Worm (Caenorhabditis elegans) whole organism, late embryonic: ENCODE measurements around the gene T24H10.5.

Source experiments
- C38D4.7 ChIP-seq: fragments of 200-800 bp; sonication (Bioruptor generic); optimal IDR thresholded peaks from 2 replicates; lab custom pipeline; 2018; ENCODE audit warnings: mild to moderate bottlenecking, missing genetic modification characterization, moderate library complexity, missing compliant biosample characterization
- K02D7.2 ChIP-seq: sonication (generic microtip); optimal IDR thresholded peaks from 2 replicates; lab custom pipeline; 2017; ENCODE audit warnings: mild to moderate bottlenecking, missing genetic modification characterization, missing compliant biosample characterization
- Y22D7AL.16 ChIP-seq: sonication (generic microtip); optimal IDR thresholded peaks from 2 replicates; lab custom pipeline; 2016; ENCODE audit warnings: missing genetic modification characterization, missing compliant biosample characterization
- ahr-1 ChIP-seq: sonication (generic microtip); optimal IDR thresholded peaks from 2 replicates; lab custom pipeline; 2016; ENCODE audit warnings: missing genetic modification characterization, missing compliant biosample characterization
- ceh-2 ChIP-seq: sonication (generic microtip); optimal IDR thresholded peaks from 2 replicates; lab custom pipeline; 2016; ENCODE audit warnings: missing genotype, missing genetic modification characterization, missing compliant biosample characterization
- ceh-30 ChIP-seq: fragments of 150-350 bp; optimal IDR thresholded peaks from 2 replicates; lab custom pipeline; 2014; ENCODE audit warnings: missing biosample characterization, missing genetic modification characterization
- ceh-34 ChIP-seq: sonication (generic microtip); optimal IDR thresholded peaks from 2 replicates; lab custom pipeline; 2016; ENCODE audit warnings: mild to moderate bottlenecking, missing genetic modification characterization, missing compliant biosample characterization
- ceh-45 ChIP-seq: fragments of 200-800 bp; sonication (Bioruptor generic); IDR thresholded peaks from 2 replicates; pipeline ENCODE4 v1.3.6; 2022; ENCODE audit warnings: missing genetic modification reagents, missing genetic modification characterization, missing compliant biosample characterization
- ceh-48 ChIP-seq: sonication (generic microtip); optimal IDR thresholded peaks from 2 replicates; lab custom pipeline; 2016; ENCODE audit warnings: missing genetic modification characterization, inconsistent platforms, missing compliant biosample characterization
- dve-1 ChIP-seq: sonication (generic microtip); optimal IDR thresholded peaks from 2 replicates; lab custom pipeline; 2017; ENCODE audit warnings: antibody characterized with exemption, mild to moderate bottlenecking, missing genetic modification characterization, missing compliant biosample characterization
- elt-2 ChIP-seq: sonication (generic microtip); optimal IDR thresholded peaks from 2 replicates; lab custom pipeline; 2016; ENCODE audit warnings: missing genetic modification reagents, missing genetic modification characterization, missing compliant biosample characterization
- ets-4 ChIP-seq: sonication (generic microtip); optimal IDR thresholded peaks from 2 replicates; lab custom pipeline; 2016; ENCODE audit warnings: missing genetic modification characterization, missing compliant biosample characterization
- fax-1 ChIP-seq: sonication (generic microtip); optimal IDR thresholded peaks from 2 replicates; lab custom pipeline; 2016; ENCODE audit warnings: missing genotype, missing genetic modification characterization, missing compliant biosample characterization
- fkh-10 ChIP-seq: fragments of 150-350 bp; optimal IDR thresholded peaks from 2 replicates; lab custom pipeline; 2014; ENCODE audit warnings: missing biosample characterization, missing genetic modification reagents, missing genetic modification characterization
- fkh-6 ChIP-seq: sonication (generic microtip); optimal IDR thresholded peaks from 2 replicates; lab custom pipeline; 2016; ENCODE audit warnings: missing genetic modification characterization, missing compliant biosample characterization
- gmeb-2 ChIP-seq: sonication (generic microtip); optimal IDR thresholded peaks from 2 replicates; lab custom pipeline; 2016; ENCODE audit warnings: missing genetic modification characterization, inconsistent platforms, missing compliant biosample characterization
- hlh-13 ChIP-seq: fragments of 200-800 bp; sonication (Bioruptor generic); optimal IDR thresholded peaks from 2 replicates; lab custom pipeline; 2018; ENCODE audit warnings: mild to moderate bottlenecking, missing genetic modification characterization, missing compliant biosample characterization
- hlh-15 ChIP-seq: sonication (generic microtip); optimal IDR thresholded peaks from 2 replicates; lab custom pipeline; 2016; ENCODE audit warnings: missing genetic modification characterization, missing compliant biosample characterization
- hlh-30 ChIP-seq: sonication (generic microtip); optimal IDR thresholded peaks from 2 replicates; lab custom pipeline; 2017; ENCODE audit warnings: antibody characterized with exemption, missing genetic modification characterization, missing compliant biosample characterization; ENCODE audit not compliant: insufficient read depth
- hlh-6 ChIP-seq: sonication (generic microtip); optimal IDR thresholded peaks from 2 replicates; lab custom pipeline; 2016; ENCODE audit warnings: missing genotype, missing genetic modification characterization, missing compliant biosample characterization
- madf-2 ChIP-seq: sonication (generic microtip); optimal IDR thresholded peaks from 2 replicates; lab custom pipeline; 2017; ENCODE audit warnings: missing genetic modification characterization, missing compliant biosample characterization
- mec-3 ChIP-seq: sonication (generic microtip); optimal IDR thresholded peaks from 2 replicates; lab custom pipeline; 2016; ENCODE audit warnings: borderline replicate concordance, missing genetic modification characterization, missing compliant biosample characterization
- nhr-11 ChIP-seq: fragments of 150-350 bp; optimal IDR thresholded peaks from 2 replicates; lab custom pipeline; 2014; ENCODE audit warnings: missing biosample characterization, missing genetic modification characterization
- nhr-232 ChIP-seq: sonication (generic microtip); optimal IDR thresholded peaks from 2 replicates; lab custom pipeline; 2016; ENCODE audit warnings: missing genetic modification characterization, missing compliant biosample characterization
- npax-4 ChIP-seq: sonication (generic microtip); optimal IDR thresholded peaks from 2 replicates; lab custom pipeline; 2016; ENCODE audit warnings: missing genetic modification characterization, missing compliant biosample characterization
- odd-2 ChIP-seq: sonication (generic microtip); optimal IDR thresholded peaks from 2 replicates; lab custom pipeline; 2017; ENCODE audit warnings: antibody characterized with exemption, mild to moderate bottlenecking, missing genetic modification characterization, missing compliant biosample characterization
- pag-3 ChIP-seq: sonication (generic microtip); optimal IDR thresholded peaks from 2 replicates; lab custom pipeline; 2016; ENCODE audit warnings: missing compliant biosample characterization, missing genetic modification characterization, borderline replicate concordance
- pat-9 ChIP-seq: fragments of 200-800 bp; sonication (Bioruptor generic); optimal IDR thresholded peaks from 2 replicates; lab custom pipeline; 2018; ENCODE audit warnings: mild to moderate bottlenecking, missing genetic modification characterization, moderate library complexity, missing compliant biosample characterization
- pax-1 ChIP-seq: fragments of 150-350 bp; optimal IDR thresholded peaks from 2 replicates; lab custom pipeline; 2014; ENCODE audit warnings: missing biosample characterization, missing genetic modification characterization
- pha-2 ChIP-seq: sonication (generic microtip); optimal IDR thresholded peaks from 2 replicates; lab custom pipeline; 2017; ENCODE audit warnings: mild to moderate bottlenecking, missing genetic modification characterization, missing compliant biosample characterization
- pqm-1 ChIP-seq: sonication (generic microtip); optimal IDR thresholded peaks from 2 replicates; lab custom pipeline; 2016; ENCODE audit warnings: missing genetic modification characterization, missing compliant biosample characterization
- pros-1 ChIP-seq: fragments of 150-350 bp; optimal IDR thresholded peaks from 2 replicates; lab custom pipeline; 2014; ENCODE audit warnings: missing biosample characterization, missing genetic modification reagents, missing genetic modification characterization
- rnt-1 ChIP-seq: sonication (generic microtip); optimal IDR thresholded peaks from 2 replicates; lab custom pipeline; 2016; ENCODE audit warnings: missing genetic modification characterization, missing compliant biosample characterization
- sdc-2 ChIP-seq: sonication (generic microtip); optimal IDR thresholded peaks from 2 replicates; lab custom pipeline; 2016; ENCODE audit warnings: missing genotype, missing genetic modification characterization, missing compliant biosample characterization
- sox-2 ChIP-seq: fragments of 200-800 bp; sonication (Bioruptor generic); IDR thresholded peaks from 2 replicates; pipeline ENCODE4 v1.3.6; 2022; ENCODE audit warnings: missing genetic modification reagents, missing genetic modification characterization, missing compliant biosample characterization
- syd-9 ChIP-seq: sonication (generic microtip); optimal IDR thresholded peaks from 2 replicates; lab custom pipeline; 2016; ENCODE audit warnings: mild to moderate bottlenecking, missing genetic modification characterization, moderate library complexity, missing compliant biosample characterization
- tbx-2 ChIP-seq: sonication (generic microtip); optimal IDR thresholded peaks from 2 replicates; lab custom pipeline; 2016; ENCODE audit warnings: missing genetic modification characterization, missing compliant biosample characterization
- unc-42 ChIP-seq: sonication (generic microtip); optimal IDR thresholded peaks from 2 replicates; lab custom pipeline; 2016; ENCODE audit warnings: missing genotype, missing genetic modification characterization, missing compliant biosample characterization
- zip-5 ChIP-seq: sonication (generic microtip); optimal IDR thresholded peaks from 2 replicates; lab custom pipeline; 2016; ENCODE audit warnings: missing genetic modification characterization, missing compliant biosample characterization

T24H10.5 gene

DNA sequence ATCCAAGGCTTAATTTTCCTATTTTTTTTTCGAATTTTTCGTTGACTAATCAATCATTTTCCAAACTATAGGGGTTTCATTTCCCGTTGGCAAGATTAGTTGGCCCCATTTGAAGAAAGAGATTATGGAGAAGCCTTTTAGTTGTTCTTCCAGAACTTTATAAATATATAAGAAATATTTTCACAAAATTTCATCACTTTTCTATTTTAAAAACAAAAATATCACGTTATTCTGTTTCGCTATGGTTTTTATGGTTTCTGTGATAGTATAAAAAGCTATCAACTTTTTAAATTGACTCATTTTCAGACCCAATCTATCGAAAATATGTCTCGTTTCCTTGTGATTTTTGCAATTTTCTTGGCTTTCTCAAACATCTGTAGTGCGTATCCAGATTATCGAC is 35.0 kb downstream of the T24H10.5 start, which contains the start of gene nlp-78:
TSS of gene nlp-78 (plus strand) at position 301 of the 400 bp plus-strand sequence.
- TF ChIP-seq hlh-6 (no peak), zip-5 (tag; lab: Kevin White, UChicago) (no peak), fkh-6 (tag; lab: Kevin White, UChicago) (no peak), pax-1 (no peak), hlh-15 (no peak)
- TF ChIP-seq, all 69 proteins: peak for 0

- TF ChIP-seq pros-1 (tag; lab: Kevin White, UChicago) (no peak), ahr-1 (tag; lab: Kevin White, UChicago) (no peak), ceh-45 (GFP tag; lab: Robert Waterston, UW) (no peak), ceh-48 (tag; lab: Kevin White, UChicago) (no peak)
- TF ChIP-seq, all 69 proteins: peak for 0
Measured at ce11 chrII:9137803-9138202, 36.9 kb downstream of the T24H10.5 start, which contains the start of gene C16D2.3. C16D2.3 (plus strand) TSS chrII:9138103.

ce11 chrII:9139172-9139700 is 38.3 kb downstream of the T24H10.5 start, which contains the start of gene Y9C2UA.1:
Y9C2UA.1 (plus strand) TSS chrII:9139650.
- no peak for TF ChIP-seq rnt-1 (tag; lab: Kevin White, UChicago)
- no peak for TF ChIP-seq nhr-11
- no peak for TF ChIP-seq hlh-15
- TF ChIP-seq ahr-1 (tag; lab: Kevin White, UChicago), result no peak
- no peak for TF ChIP-seq C38D4.7 (GFP tag; lab: Kevin White, UChicago)
- TF ChIP-seq ceh-45 (GFP tag; lab: Robert Waterston, UW), result no peak
- no peak for TF ChIP-seq hlh-13 (GFP tag; lab: Kevin White, UChicago)
- no peak for TF ChIP-seq ceh-34

- TF ChIP-seq elt-2, result no peak
- no peak for TF ChIP-seq C38D4.7 (GFP tag; lab: Kevin White, UChicago)
- no peak for TF ChIP-seq ceh-2 (tag; lab: Kevin White, UChicago)
- no peak for TF ChIP-seq tbx-2 (tag; lab: Kevin White, UChicago)
- no peak for TF ChIP-seq madf-2 (tag; lab: Kevin White, UChicago)
- TF ChIP-seq sox-2, result no peak
- TF ChIP-seq pros-1 (tag; lab: Kevin White, UChicago), result no peak
- TF ChIP-seq pat-9 (tag; lab: Kevin White, UChicago), result no peak
- no peak for TF ChIP-seq pha-2 (tag; lab: Kevin White, UChicago)
- no peak for TF ChIP-seq fkh-10 (GFP tag; lab: Kevin White, UChicago)
- no peak for TF ChIP-seq ets-4 (tag; lab: Kevin White, UChicago)
- TF ChIP-seq dve-1 (tag; lab: Kevin White, UChicago), result no peak
- TF ChIP-seq rnt-1 (tag; lab: Kevin White, UChicago), result no peak
- no peak for TF ChIP-seq odd-2 (tag; lab: Kevin White, UChicago)
- TF ChIP-seq mec-3 (tag; lab: Kevin White, UChicago), result no peak
- TF ChIP-seq ceh-30 (tag; lab: Kevin White, UChicago), result no peak
- no peak for TF ChIP-seq hlh-30 (tag; lab: Kevin White, UChicago)
Measured at ce11 chrII:9141110-9141509, 40.2 kb downstream of the T24H10.5 start.

DNA sequence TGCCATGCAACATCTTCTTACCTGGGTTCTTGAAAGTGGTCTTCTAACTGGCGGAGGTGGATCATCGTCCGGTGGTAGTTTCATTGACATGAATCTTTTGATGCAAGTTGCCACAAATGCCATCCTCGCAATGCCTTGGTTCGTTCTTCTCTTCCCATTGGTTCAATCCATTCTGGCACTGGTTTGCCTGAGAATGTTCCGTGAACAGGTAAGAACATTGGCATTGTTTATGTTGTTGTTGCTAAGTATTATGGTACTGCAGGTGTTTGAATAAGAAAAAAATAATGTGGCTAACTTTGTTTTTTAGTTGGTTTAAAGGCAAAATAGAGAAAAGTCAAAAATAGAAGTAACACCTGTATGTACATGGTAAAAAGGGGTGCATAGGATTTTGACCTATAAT is 42.9 kb downstream of the T24H10.5 start:
- TF ChIP-seq nhr-232 (no peak), K02D7.2 (no peak), C38D4.7 (GFP tag; lab: Kevin White, UChicago) (no peak), sox-2 (no peak), fax-1 (tag; lab: Kevin White, UChicago) (no peak), ceh-30 (tag; lab: Kevin White, UChicago) (no peak), gmeb-2 (no peak), ceh-2 (tag; lab: Kevin White, UChicago) (no peak), pax-1 (no peak), sdc-2 (tag; lab: Kevin White, UChicago) (no peak), pag-3 (tag; lab: Kevin White, UChicago) (no peak), Y22D7AL.16 (tag; lab: Kevin White, UChicago) (no peak), ahr-1 (tag; lab: Kevin White, UChicago) (no peak), pqm-1 (tag; lab: Kevin White, UChicago) (no peak), unc-42 (tag; lab: Kevin White, UChicago) (no peak), pha-2 (tag; lab: Kevin White, UChicago) (no peak), hlh-6 (no peak), npax-4 (tag; lab: Kevin White, UChicago) (no peak), ceh-48 (tag; lab: Kevin White, UChicago) (no peak), syd-9 (no peak)
- TF ChIP-seq, all 69 proteins: peak for 0
